Worm (Caenorhabditis elegans) whole organism, L2 larva: ENCODE results near the gene T05A8.7.

Experiments used
- C34F6.9 ChIP-seq: fragments of 150-350 bp; optimal IDR thresholded peaks from 2 replicates; lab custom pipeline; 2014; ENCODE audit warnings: missing biosample characterization, missing genetic modification characterization
- F13H6.1 ChIP-seq: sonication (generic microtip); optimal IDR thresholded peaks from 2 replicates; lab custom pipeline; 2016; ENCODE audit warnings: missing genetic modification characterization, missing compliant biosample characterization
- R02D3.7 ChIP-seq: fragments of 150-350 bp; optimal IDR thresholded peaks from 2 replicates; lab custom pipeline; 2014; ENCODE audit warnings: missing biosample characterization, missing genetic modification characterization
- Y55F3AM.14 ChIP-seq: fragments of 200-800 bp; sonication (Bioruptor generic); optimal IDR thresholded peaks from 2 replicates; lab custom pipeline; 2018; ENCODE audit warnings: mild to moderate bottlenecking, missing genetic modification characterization, missing compliant biosample characterization
- ZK546.5 ChIP-seq: sonication (generic microtip); optimal IDR thresholded peaks from 2 replicates; lab custom pipeline; 2017; ENCODE audit warnings: missing biosample characterization, missing genetic modification characterization
- alr-1 ChIP-seq: fragments of 150-350 bp; optimal IDR thresholded peaks from 2 replicates; lab custom pipeline; 2014; ENCODE audit warnings: missing biosample characterization, missing genetic modification characterization
- aly-2 ChIP-seq: fragments of 150-350 bp; optimal IDR thresholded peaks from 2 replicates; lab custom pipeline; 2014; ENCODE audit warnings: missing biosample characterization, missing genetic modification characterization
- ama-1 ChIP-seq: fragments of 150-350 bp; optimal IDR thresholded peaks from 2 replicates; lab custom pipeline; 2018; ENCODE audit warnings: inconsistent platforms
- blmp-1 ChIP-seq: sonication (generic microtip); optimal IDR thresholded peaks from 2 replicates; lab custom pipeline; 2017; ENCODE audit warnings: missing genetic modification characterization, mild to moderate bottlenecking, missing compliant biosample characterization, antibody characterized with exemption, moderate library complexity; ENCODE audit not compliant: insufficient read depth
- ceh-16 ChIP-seq: fragments of 150-350 bp; optimal IDR thresholded peaks from 2 replicates; lab custom pipeline; 2014; ENCODE audit warnings: missing biosample characterization, missing genetic modification characterization
- ceh-82 ChIP-seq: fragments of 150-350 bp; optimal IDR thresholded peaks from 2 replicates; lab custom pipeline; 2014; ENCODE audit warnings: missing biosample characterization, missing genetic modification characterization
- crh-2 ChIP-seq: sonication (generic microtip); optimal IDR thresholded peaks from 2 replicates; lab custom pipeline; 2017; ENCODE audit warnings: missing biosample characterization, missing genetic modification characterization
- dmd-4 ChIP-seq: sonication (generic microtip); optimal IDR thresholded peaks from 2 replicates; lab custom pipeline; 2017; ENCODE audit warnings: missing biosample characterization, missing genetic modification characterization
- egl-27 ChIP-seq: sonication (generic microtip); optimal IDR thresholded peaks from 3 replicates; lab custom pipeline; 2017; ENCODE audit warnings: missing biosample characterization, missing genetic modification reagents, missing genetic modification characterization
- elt-1 ChIP-seq: fragments of 150-350 bp; optimal IDR thresholded peaks from 2 replicates; lab custom pipeline; 2014; ENCODE audit warnings: missing biosample characterization, missing genetic modification characterization
- elt-3 ChIP-seq: sonication (generic microtip); optimal IDR thresholded peaks from 2 replicates; lab custom pipeline; 2017; ENCODE audit warnings: missing biosample characterization, missing genetic modification characterization
- fos-1 ChIP-seq: fragments of 150-350 bp; optimal IDR thresholded peaks from 2 replicates; lab custom pipeline; 2014; ENCODE audit warnings: missing biosample characterization, missing genetic modification characterization
- gmeb-1 ChIP-seq: fragments of 150-350 bp; optimal IDR thresholded peaks from 2 replicates; lab custom pipeline; 2014; ENCODE audit warnings: missing biosample characterization, missing genetic modification characterization
- lin-39 ChIP-seq: fragments of 150-350 bp; optimal IDR thresholded peaks from 2 replicates; lab custom pipeline; 2014; ENCODE audit warnings: missing biosample characterization, missing genetic modification reagents, missing genetic modification characterization
- lsy-2 ChIP-seq, 2 experiments: fragments of 150-350 bp in 1 of 2; sonication (generic microtip) in 1 of 2; optimal IDR thresholded peaks; 2 replicates each; lab custom pipeline; 2014 to 2017; ENCODE audit warnings: missing biosample characterization in 2 of 2, missing genetic modification characterization in 2 of 2
- mab-5 ChIP-seq: fragments of 150-350 bp; optimal IDR thresholded peaks from 2 replicates; lab custom pipeline; 2014; ENCODE audit warnings: missing biosample characterization, missing genetic modification characterization
- mbf-1 ChIP-seq: sonication (generic microtip); optimal IDR thresholded peaks from 2 replicates; lab custom pipeline; 2017; ENCODE audit warnings: missing biosample characterization, missing genetic modification characterization
- mdl-1 ChIP-seq, 2 experiments: fragments of 150-350 bp in 1 of 2; sonication (generic microtip) in 1 of 2; optimal IDR thresholded peaks; 2 replicates each; lab custom pipeline; 2017; ENCODE audit warnings: missing biosample characterization in 2 of 2, missing genetic modification characterization in 2 of 2
- nhr-10 ChIP-seq: sonication (generic microtip); optimal IDR thresholded peaks from 2 replicates; lab custom pipeline; 2017; ENCODE audit warnings: missing biosample characterization, missing genetic modification characterization
- nhr-11 ChIP-seq: fragments of 150-350 bp; optimal IDR thresholded peaks from 2 replicates; lab custom pipeline; 2014; ENCODE audit warnings: missing biosample characterization, missing genetic modification characterization
- nhr-12 ChIP-seq: fragments of 150-350 bp; optimal IDR thresholded peaks from 2 replicates; lab custom pipeline; 2014; ENCODE audit warnings: missing biosample characterization, missing genetic modification characterization
- nhr-21 ChIP-seq: fragments of 150-350 bp; optimal IDR thresholded peaks from 2 replicates; lab custom pipeline; 2014; ENCODE audit warnings: missing biosample characterization, missing genetic modification characterization
- nhr-23 ChIP-seq: fragments of 150-350 bp; optimal IDR thresholded peaks from 2 replicates; lab custom pipeline; 2014; ENCODE audit warnings: missing biosample characterization, missing genetic modification reagents, missing genetic modification characterization
- nhr-237 ChIP-seq: fragments of 150-350 bp; optimal IDR thresholded peaks from 2 replicates; lab custom pipeline; 2014; ENCODE audit warnings: missing biosample characterization, missing genetic modification characterization
- nhr-25 ChIP-seq: fragments of 150-350 bp; sonication (generic microtip); optimal IDR thresholded peaks from 3 replicates; lab custom pipeline; 2014; ENCODE audit warnings: missing biosample characterization, missing genetic modification characterization
- nhr-77 ChIP-seq: fragments of 150-350 bp; optimal IDR thresholded peaks from 2 replicates; lab custom pipeline; 2014; ENCODE audit warnings: missing biosample characterization, missing genetic modification characterization
- peb-1 ChIP-seq: fragments of 150-350 bp; optimal IDR thresholded peaks from 2 replicates; lab custom pipeline; 2014; ENCODE audit warnings: missing biosample characterization, missing genetic modification characterization
- sem-4 ChIP-seq: fragments of 150-350 bp; optimal IDR thresholded peaks from 2 replicates; lab custom pipeline; 2014; ENCODE audit warnings: missing biosample characterization, missing genetic modification reagents, missing genetic modification characterization
- skn-1 ChIP-seq: sonication (generic microtip); optimal IDR thresholded peaks from 2 replicates; lab custom pipeline; 2017; ENCODE audit warnings: missing biosample characterization, missing genetic modification characterization
- sma-3 ChIP-seq: sonication (generic microtip); optimal IDR thresholded peaks from 2 replicates; lab custom pipeline; 2016; ENCODE audit warnings: missing genetic modification reagents, missing genetic modification characterization, missing compliant biosample characterization
- sma-9 ChIP-seq, 2 experiments: fragments of 150-350 bp in 1 of 2; sonication (generic microtip) in 1 of 2; optimal IDR thresholded peaks; 2 replicates each; lab custom pipeline; 2014 to 2016; ENCODE audit warnings: missing genetic modification characterization in 2 of 2, mild to moderate bottlenecking in 1 of 2, missing biosample characterization in 1 of 2, missing compliant biosample characterization in 1 of 2, missing genetic modification reagents in 1 of 2, moderate library complexity in 1 of 2
- snpc-4 ChIP-seq: fragments of 150-350 bp; optimal IDR thresholded peaks from 2 replicates; lab custom pipeline; 2014; ENCODE audit warnings: missing biosample characterization, missing genetic modification characterization
- unc-39 ChIP-seq: fragments of 150-350 bp; optimal IDR thresholded peaks from 2 replicates; lab custom pipeline; 2014; ENCODE audit warnings: missing biosample characterization, missing genetic modification characterization
- unc-55 ChIP-seq: fragments of 150-350 bp; sonication (generic microtip); optimal IDR thresholded peaks from 3 replicates; lab custom pipeline; 2014; ENCODE audit warnings: missing biosample characterization, missing genetic modification reagents, missing genetic modification characterization
- zag-1 ChIP-seq: fragments of 150-350 bp; optimal IDR thresholded peaks from 2 replicates; lab custom pipeline; 2014; ENCODE audit warnings: missing biosample characterization, missing genetic modification characterization
- ztf-11 ChIP-seq: sonication (generic microtip); optimal IDR thresholded peaks from 2 replicates; lab custom pipeline; 2017; ENCODE audit warnings: missing biosample characterization, missing genetic modification characterization
- ztf-4 ChIP-seq: fragments of 150-350 bp; optimal IDR thresholded peaks from 2 replicates; lab custom pipeline; 2014; ENCODE audit warnings: missing biosample characterization, missing genetic modification characterization

Gene T05A8.7

ce11 chrII:2766331-2766730 lies 24.2 kb upstream of the T05A8.7 start, which contains the start of gene F08D12.15:
F08D12.15 (plus strand) TSS chrII:2766631.
- TF ChIP-seq zag-1 (tag; lab: Kevin White, UChicago) (no peak), elt-1 (no peak), nhr-77 (tag; lab: Kevin White, UChicago) (no peak), dmd-4 (tag; lab: Kevin White, UChicago) (no peak), fos-1 (tag; lab: Kevin White, UChicago) (no peak), nhr-10 (tag; lab: Kevin White, UChicago) (no peak), nhr-237 (tag; lab: Kevin White, UChicago) (no peak), lin-39 (no peak), unc-55 (GFP tag; lab: Kevin White, UChicago) (no peak), lsy-2 (tag; optimal IDR thresholded peaks at IDR 0.05; lab: Kevin White, UChicago) (no peak), elt-3 (tag; lab: Kevin White, UChicago) (no peak), sma-3 (GFP tag; lab: Kevin White, UChicago) (no peak), snpc-4 (tag; lab: Kevin White, UChicago) (no peak), nhr-12 (tag; lab: Kevin White, UChicago) (no peak), ztf-4 (no peak), blmp-1 (tag; lab: Kevin White, UChicago) (no peak), gmeb-1 (no peak), alr-1 (tag; lab: Kevin White, UChicago) (no peak), Y55F3AM.14 (GFP tag; lab: Kevin White, UChicago) (no peak)

ce11 chrII:2764664-2765063 lies 22.5 kb upstream of the T05A8.7 start, which contains the start of gene fbxb-108:
fbxb-108 (plus strand) TSS chrII:2764964.
- TF ChIP-seq nhr-237 (tag; lab: Kevin White, UChicago) (no peak), elt-1 (no peak), sma-3 (GFP tag; lab: Kevin White, UChicago) (no peak), egl-27 (tag; lab: Kevin White, UChicago) (no peak), snpc-4 (tag; lab: Kevin White, UChicago) (no peak), nhr-77 (tag; lab: Kevin White, UChicago) (no peak), mab-5 (tag; lab: Kevin White, UChicago) (no peak), ceh-82 (tag; lab: Kevin White, UChicago) (no peak), crh-2 (tag; lab: Kevin White, UChicago) (no peak), ceh-16 (tag; lab: Kevin White, UChicago) (no peak), peb-1 (no peak), C34F6.9 (tag; lab: Kevin White, UChicago) (no peak)

DNA sequence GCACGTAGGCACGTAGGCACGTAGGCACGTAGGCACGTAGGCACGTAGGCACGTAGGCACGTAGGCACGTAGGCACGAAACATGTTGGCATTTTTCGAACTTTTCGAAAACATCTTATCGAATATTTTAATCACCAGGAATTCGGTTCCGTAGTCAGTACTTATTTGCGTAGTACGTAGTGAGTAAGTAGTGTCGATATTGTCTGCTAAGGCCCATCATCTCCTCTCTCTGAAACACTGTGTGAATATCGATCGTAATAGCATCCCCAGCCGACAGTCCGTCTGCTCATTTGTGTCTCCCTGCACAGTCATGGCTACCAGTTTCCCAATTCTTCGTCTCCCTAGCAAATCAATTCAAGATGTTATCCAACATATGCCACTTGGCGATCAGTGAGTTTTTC lies 20.0 kb upstream of the T05A8.7 start, which contains the start of gene fbxb-106:
Gene fbxb-106 (plus strand): TSS at position 301 of the 400 bp plus-strand sequence.
- no peak for TF ChIP-seq nhr-77 (tag; lab: Kevin White, UChicago)
- TF ChIP-seq gmeb-1, result no peak

- TF ChIP-seq Y55F3AM.14 (GFP tag; lab: Kevin White, UChicago) (no peak), aly-2 (no peak), skn-1 (tag; lab: Kevin White, UChicago) (no peak), mbf-1 (tag; lab: Kevin White, UChicago) (no peak), sem-4 (tag; lab: Kevin White, UChicago) (no peak), nhr-12 (tag; lab: Kevin White, UChicago) (no peak), blmp-1 (tag; lab: Kevin White, UChicago) (no peak), nhr-77 (tag; lab: Kevin White, UChicago) (no peak), unc-39 (no peak), nhr-21 (tag; lab: Kevin White, UChicago) (no peak), unc-55 (GFP tag; lab: Kevin White, UChicago) (no peak), sma-3 (GFP tag; lab: Kevin White, UChicago) (no peak), ztf-11 (no peak), ztf-4 (no peak), peb-1 (no peak), C34F6.9 (tag; lab: Kevin White, UChicago) (no peak), nhr-11 (tag; lab: Kevin White, UChicago) (no peak), ama-1 (lab: Kevin White, UChicago) (no peak), gmeb-1 (no peak)
Observed at ce11 chrII:2758476-2758875, 16.3 kb upstream of the T05A8.7 start, which contains the start of gene fbxb-107. fbxb-107 (plus strand) TSS chrII:2758772.

ce11 chrII:2757954-2758353 lies 15.8 kb upstream of the T05A8.7 start, which contains the start of gene F29A7.8:
F29A7.8 (minus strand) TSS chrII:2758054.
- TF ChIP-seq nhr-23 (no peak), sma-9 (GFP tag; optimal IDR thresholded peaks at IDR 0.05; lab: Kevin White, UChicago) (no peak), sma-9 (tag; optimal IDR thresholded peaks at IDR 0.05; lab: Kevin White, UChicago) (no peak), fos-1 (tag; lab: Kevin White, UChicago) (no peak), skn-1 (tag; lab: Kevin White, UChicago) (no peak), F13H6.1 (tag; lab: Kevin White, UChicago) (no peak), elt-1 (no peak), alr-1 (tag; lab: Kevin White, UChicago) (no peak), Y55F3AM.14 (GFP tag; lab: Kevin White, UChicago) (no peak), nhr-77 (tag; lab: Kevin White, UChicago) (no peak), nhr-12 (tag; lab: Kevin White, UChicago) (no peak), mdl-1 (tag; optimal IDR thresholded peaks at IDR 0.05; lab: Kevin White, UChicago) (no peak), R02D3.7 (tag; lab: Kevin White, UChicago) (no peak), egl-27 (tag; lab: Kevin White, UChicago) (no peak), nhr-25 (tag; lab: Kevin White, UChicago) (no peak), C34F6.9 (tag; lab: Kevin White, UChicago) (no peak), lsy-2 (tag; optimal IDR thresholded peaks at IDR 0.05; lab: Kevin White, UChicago) (no peak), blmp-1 (tag; lab: Kevin White, UChicago) (no peak), mbf-1 (tag; lab: Kevin White, UChicago) (no peak), unc-55 (GFP tag; lab: Kevin White, UChicago) (no peak), ZK546.5 (tag; lab: Kevin White, UChicago) (no peak)
